Worm (Caenorhabditis elegans): ENCODE results near the gene pqbp-1.1.

DNA sequence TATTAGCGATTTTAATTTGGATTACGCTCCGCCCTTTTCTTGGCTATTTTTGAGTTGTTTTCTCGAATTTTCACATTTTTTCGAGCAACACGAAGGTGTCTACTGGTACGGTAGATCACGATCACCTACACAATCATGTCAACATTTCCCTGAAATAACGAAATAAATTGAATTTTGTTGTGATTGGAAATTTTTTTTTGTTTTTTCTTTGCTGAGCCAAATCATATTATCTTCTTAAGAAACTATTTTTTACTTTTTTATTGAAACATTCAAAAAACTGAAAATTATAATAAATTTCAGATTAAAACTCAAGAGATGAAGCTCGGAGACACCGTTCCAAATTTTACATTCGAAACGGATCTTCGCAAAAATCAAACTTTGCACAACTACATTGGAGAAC lies 43.2 kb downstream of the pqbp-1.1 start, which contains the start of gene prdx-6:
- TF ChIP-seq ref-1 (GFP tag; conservative IDR thresholded peaks at IDR 0.05) (no peak), tab-1 (GFP tag; IDR thresholded peaks at IDR 0.05) (no peak), flt-1 (GFP tag; IDR thresholded peaks at IDR 0.05) (no peak)

Data from whole organism, midembryonic.